Worm (Caenorhabditis elegans): ENCODE results near the gene mdf-2.

mdf-2 gene

ce11 chrIV:2602862-2603189 lies 38.1 kb downstream of the mdf-2 start (continued):
- TF ChIP-seq nhr-76 (tag; optimal IDR thresholded peaks at IDR 0.05) (no peak), sdz-12 (GFP tag; optimal IDR thresholded peaks at IDR 0.05) (no peak), Y48G9A.11 (GFP tag; IDR thresholded peaks at IDR 0.05) (0 out of 2 replicates have a peak, but pooled peaks have one; percentile 65), dmd-8 (GFP tag; IDR thresholded peaks at IDR 0.05) (peak; percentile 40; the same call in 1 of the 2 replicates), D1046.2 (GFP tag; IDR thresholded peaks at IDR 0.05) (0 out of 2 replicates have a peak, but pooled peaks have one; percentile 68), dmd-9 (GFP tag; IDR thresholded peaks at IDR 0.05) (no peak), zip-2 (tag; optimal IDR thresholded peaks at IDR 0.05) (peak; percentile 4), lir-3 (tag; optimal IDR thresholded peaks at IDR 0.05) (no peak), skn-1 (tag; optimal IDR thresholded peaks at IDR 0.05) (no peak), lin-38 (GFP tag; IDR thresholded peaks at IDR 0.05) (peak; percentile 32), nhr-42 (GFP tag; IDR thresholded peaks at IDR 0.05) (no peak), hif-1 (tag; optimal IDR thresholded peaks at IDR 0.05) (no peak), zip-11 (GFP tag; IDR thresholded peaks at IDR 0.05) (no peak), ceh-62 (tag; optimal IDR thresholded peaks at IDR 0.05) (no peak), Y105C5A.15 (GFP tag; IDR thresholded peaks at IDR 0.05) (no peak), rbr-2 (tag; optimal IDR thresholded peaks at IDR 0.05) (no peak), spr-1 (tag; optimal IDR thresholded peaks at IDR 0.05) (no peak), vab-7 (GFP tag; IDR thresholded peaks at IDR 0.05) (no peak)

ce11 chrIV:2601988-2602861 lies 38.7 kb downstream of the mdf-2 start:
- TF ChIP-seq dve-1 (tag; optimal IDR thresholded peaks at IDR 0.05; ENCODE audit: insufficient read depth) (peak; percentile 100), unc-62 (GFP tag; optimal IDR thresholded peaks at IDR 0.05 in 1 of 2) (peak; percentile 66 to 99), unc-62 (tag; optimal IDR thresholded peaks at IDR 0.05) (no peak), rbr-2 (tag; optimal IDR thresholded peaks at IDR 0.05) (peak; percentile 86), lin-29 (GFP tag; IDR thresholded peaks at IDR 0.05) (peak; percentile 88), ztf-7 (tag; optimal IDR thresholded peaks at IDR 0.05) (peak; percentile 90), F10B5.3 (tag; optimal IDR thresholded peaks at IDR 0.05) (no peak), T20F7.1 (GFP tag; optimal IDR thresholded peaks at IDR 0.05) (peak; percentile 91), mep-1 (tag; optimal IDR thresholded peaks at IDR 0.05) (peak; percentile 97), mdl-1 (tag; optimal IDR thresholded peaks at IDR 0.05) (peak; percentile 86 to 97), nhr-77 (tag; optimal IDR thresholded peaks at IDR 0.05) (peak; percentile 98), mdt-29 (GFP tag; IDR thresholded peaks at IDR 0.05) (peak; percentile 99), lin-1 (GFP tag; IDR thresholded peaks at IDR 0.05) (peak; percentile 95), Y105C5A.15 (GFP tag; IDR thresholded peaks at IDR 0.05) (peak; percentile 77), set-16 (GFP tag; IDR thresholded peaks at IDR 0.05) (peak; percentile 86), F26F4.8 (GFP tag; conservative IDR thresholded peaks at IDR 0.05) (no peak), lim-7 (GFP tag; IDR thresholded peaks at IDR 0.05) (peak; percentile 60; the same call in 1 of the 2 replicates), F49E8.2 (tag; optimal IDR thresholded peaks at IDR 0.05; ENCODE audit: borderline replicate concordance) (no peak), lin-39 (tag; optimal IDR thresholded peaks at IDR 0.05) (no peak), ceh-20 (GFP tag; IDR thresholded peaks at IDR 0.05) (peak; percentile 99), lin-38 (GFP tag; IDR thresholded peaks at IDR 0.05) (peak; percentile 84), ZK337.2 (GFP tag; IDR thresholded peaks at IDR 0.05) (peak; percentile 65; the same call in 1 of the 2 replicates), mxl-3 (GFP tag; optimal IDR thresholded peaks at IDR 0.05) (peak; percentile 84), sdz-12 (GFP tag; optimal IDR thresholded peaks at IDR 0.05) (peak; percentile 81), unc-130 (GFP tag; optimal IDR thresholded peaks at IDR 0.05) (no peak), madf-5 (GFP tag; IDR thresholded peaks at IDR 0.05) (peak; percentile 47 to 54; a peak in 1 of 4 replicates), vab-7 (GFP tag; IDR thresholded peaks at IDR 0.05) (peak; percentile 24), lin-15B (tag; optimal IDR thresholded peaks at IDR 0.05) (no peak), ceh-44 (GFP tag; IDR thresholded peaks at IDR 0.05) (0 out of 2 replicates have a peak, but pooled peaks have one; percentile 37), hlh-30 (tag; optimal IDR thresholded peaks at IDR 0.05; ENCODE audit: insufficient read depth) (peak; percentile 100), hmg-1.1 (GFP tag; IDR thresholded peaks at IDR 0.05) (peak; percentile 95), egl-43 (GFP tag; IDR thresholded peaks at IDR 0.05) (peak; percentile 82), snpc-4 (tag; optimal IDR thresholded peaks at IDR 0.05) (peak; percentile 41), nhr-76 (tag; optimal IDR thresholded peaks at IDR 0.05) (peak; percentile 86), nhr-6 (tag; optimal IDR thresholded peaks at IDR 0.05) (peak; percentile 94), ceh-82 (tag; optimal IDR thresholded peaks at IDR 0.05) (no peak)
